Fruit fly (Drosophila melanogaster) whole organism, embryonic: Measurements from ENCODE around the gene EMC6.
A peak's percentile ranks its signal among the peaks of the same experiment; 100 is the strongest.

Experiments used
- ATbp ChIP-seq: fragments of 200-800 bp; sonication (Bioruptor generic); optimal IDR thresholded peaks from 2 replicates; lab custom pipeline; 2017; ENCODE audit warnings: missing biosample characterization, mild to moderate bottlenecking, missing genetic modification characterization, missing genetic modification reagents
- Atf-2 ChIP-seq: fragments of 200-800 bp; sonication (Bioruptor generic); optimal IDR thresholded peaks from 2 replicates; lab custom pipeline; 2016; ENCODE audit warnings: missing biosample characterization, missing genetic modification characterization
- Bteb2 ChIP-seq: fragments of 200-800 bp; sonication (Bioruptor generic); optimal IDR thresholded peaks from 2 replicates; lab custom pipeline; 2016; ENCODE audit warnings: missing biosample characterization, missing genetic modification characterization
- CG10267 ChIP-seq: fragments of 200-800 bp; sonication (Bioruptor generic); optimal IDR thresholded peaks from 2 replicates; lab custom pipeline; 2018; ENCODE audit warnings: missing biosample characterization, mild to moderate bottlenecking, missing genetic modification characterization, moderate library complexity
- CG10959 ChIP-seq: fragments of 200-800 bp; sonication (Bioruptor generic); IDR thresholded peaks from 2 replicates; pipeline ENCODE4 v1.3.6; 2022; ENCODE audit warnings: missing biosample characterization, missing genetic modification characterization
- CG10979 ChIP-seq: fragments of 200-800 bp; sonication (Bioruptor generic); optimal IDR thresholded peaks from 2 replicates; lab custom pipeline; 2018; ENCODE audit warnings: missing biosample characterization, mild to moderate bottlenecking, missing genetic modification characterization, moderate library complexity
- CG11456 ChIP-seq: fragments of 200-800 bp; sonication (Bioruptor generic); IDR thresholded peaks from 3 replicates; pipeline ENCODE4 v1.3.6; 2022; ENCODE audit warnings: missing biosample characterization, missing genetic modification characterization
- CG12155 ChIP-seq: fragments of 200-800 bp; sonication (Bioruptor generic); optimal IDR thresholded peaks from 3 replicates; lab custom pipeline; 2016; ENCODE audit warnings: missing biosample characterization, missing genetic modification characterization
- CG13287 ChIP-seq: fragments of 200-800 bp; sonication (Bioruptor generic); IDR thresholded peaks from 2 replicates; pipeline ENCODE4 v1.3.6; 2022; ENCODE audit warnings: missing biosample characterization, missing genetic modification characterization; ENCODE audit not compliant: partially characterized antibody
- CG16813 ChIP-seq: fragments of 200-800 bp; sonication (Bioruptor generic); IDR thresholded peaks from 3 replicates; pipeline ENCODE4 v1.3.6; 2022; ENCODE audit warnings: missing biosample characterization, missing genetic modification characterization; ENCODE audit not compliant: partially characterized antibody
- CG17186 ChIP-seq: fragments of 200-800 bp; sonication (Bioruptor generic); optimal IDR thresholded peaks from 3 replicates; lab custom pipeline; 2017; ENCODE audit warnings: missing biosample characterization, missing genetic modification reagents, missing genetic modification characterization
- CG32532 ChIP-seq: fragments of 200-800 bp; sonication (Bioruptor generic); IDR thresholded peaks from 2 replicates; pipeline ENCODE4 v1.3.6; 2022; ENCODE audit warnings: missing biosample characterization, missing genetic modification characterization
- CG33557 ChIP-seq: fragments of 200-800 bp; sonication (Bioruptor generic); optimal IDR thresholded peaks from 2 replicates; lab custom pipeline; 2019; ENCODE audit warnings: missing biosample characterization, mild to moderate bottlenecking, missing genetic modification characterization, moderate library complexity
- CG4820 ChIP-seq: fragments of 200-800 bp; sonication (Bioruptor generic); optimal IDR thresholded peaks from 3 replicates; lab custom pipeline; 2016; ENCODE audit warnings: missing biosample characterization, missing genetic modification characterization
- CG7556 ChIP-seq: fragments of 200-800 bp; sonication (Bioruptor generic); optimal IDR thresholded peaks from 2 replicates; lab custom pipeline; 2017; ENCODE audit warnings: missing biosample characterization, mild to moderate bottlenecking, missing genetic modification characterization
- CG7839 ChIP-seq: fragments of 200-800 bp; sonication (Bioruptor generic); optimal IDR thresholded peaks from 3 replicates; lab custom pipeline; 2018; ENCODE audit warnings: missing biosample characterization, mild to moderate bottlenecking, missing genetic modification characterization, moderate library complexity
- CG8359 ChIP-seq: fragments of 200-800 bp; sonication (Bioruptor generic); optimal IDR thresholded peaks from 2 replicates; lab custom pipeline; 2017; ENCODE audit warnings: missing biosample characterization, mild to moderate bottlenecking, missing genetic modification characterization, borderline replicate concordance
- CHES-1-like ChIP-seq: fragments of 200-800 bp; sonication (Bioruptor generic); optimal IDR thresholded peaks from 2 replicates; lab custom pipeline; 2016; ENCODE audit warnings: missing biosample characterization, missing genetic modification characterization
- Dip3 ChIP-seq: fragments of 200-800 bp; sonication (Bioruptor generic); optimal IDR thresholded peaks from 3 replicates; lab custom pipeline; 2016; ENCODE audit warnings: missing biosample characterization, missing genetic modification characterization
- Dp ChIP-seq: fragments of 200-800 bp; sonication (Bioruptor generic); optimal IDR thresholded peaks from 2 replicates; lab custom pipeline; 2018; ENCODE audit warnings: missing biosample characterization, mild to moderate bottlenecking, missing genetic modification characterization, moderate library complexity
- Fer1 ChIP-seq: fragments of 200-800 bp; sonication (Bioruptor generic); optimal IDR thresholded peaks from 2 replicates; lab custom pipeline; 2017; ENCODE audit warnings: missing biosample characterization, mild to moderate bottlenecking, missing genetic modification characterization
- Fer3 ChIP-seq: fragments of 200-800 bp; sonication (Bioruptor generic); optimal IDR thresholded peaks from 2 replicates; lab custom pipeline; 2018; ENCODE audit warnings: missing biosample characterization, mild to moderate bottlenecking, missing genetic modification characterization, moderate library complexity
- HmgZ ChIP-seq: fragments of 200-800 bp; sonication (Bioruptor generic); optimal IDR thresholded peaks from 2 replicates; lab custom pipeline; 2018; ENCODE audit warnings: missing biosample characterization, mild to moderate bottlenecking, missing genetic modification characterization
- Hmx ChIP-seq: fragments of 200-800 bp; sonication (Bioruptor generic); optimal IDR thresholded peaks from 2 replicates; lab custom pipeline; 2016; ENCODE audit warnings: missing biosample characterization, missing genetic modification characterization
- Hr3 ChIP-seq: fragments of 200-800 bp; sonication (Bioruptor generic); optimal IDR thresholded peaks from 3 replicates; lab custom pipeline; 2016; ENCODE audit warnings: missing biosample characterization, missing genetic modification characterization
- Med ChIP-seq: fragments of 200-800 bp; sonication (Bioruptor generic); peaks from one replicate; lab custom pipeline; 2016; ENCODE audit warnings: missing biosample characterization, missing genetic modification characterization, mild to moderate bottlenecking, inconsistent platforms, moderate library complexity
- Ravus ChIP-seq: fragments of 200-800 bp; sonication (Bioruptor generic); IDR thresholded peaks from 2 replicates; pipeline ENCODE4 v1.3.6; 2022; ENCODE audit warnings: missing biosample characterization, missing genetic modification characterization
- Sry-δ ChIP-seq: fragments of 200-800 bp; sonication (Bioruptor generic); optimal IDR thresholded peaks from 2 replicates; lab custom pipeline; 2016; ENCODE audit warnings: missing biosample characterization, missing genetic modification characterization
- TFAM ChIP-seq: fragments of 200-800 bp; sonication (Bioruptor generic); optimal IDR thresholded peaks from 2 replicates; lab custom pipeline; 2017; ENCODE audit warnings: missing biosample characterization, missing genetic modification characterization, inconsistent platforms
- Xbp1 ChIP-seq: fragments of 200-800 bp; sonication (Bioruptor generic); optimal IDR thresholded peaks from 3 replicates; lab custom pipeline; 2016; ENCODE audit warnings: missing biosample characterization, mild to moderate bottlenecking, missing genetic modification characterization
- amos ChIP-seq: fragments of 200-800 bp; sonication (Bioruptor generic); IDR thresholded peaks from 2 replicates; pipeline ENCODE4 v1.3.6; 2022; ENCODE audit warnings: missing biosample characterization, missing genetic modification characterization; ENCODE audit not compliant: partially characterized antibody
- aop ChIP-seq: fragments of 200-800 bp; sonication (Bioruptor generic); IDR thresholded peaks from 2 replicates; pipeline ENCODE4 v1.3.6; 2022; ENCODE audit warnings: missing biosample characterization, missing genetic modification characterization
- bab2 ChIP-seq: fragments of 200-800 bp; sonication (Bioruptor generic); optimal IDR thresholded peaks from 2 replicates; lab custom pipeline; 2016; ENCODE audit warnings: missing biosample characterization, missing genetic modification characterization
- chn ChIP-seq: fragments of 200-800 bp; sonication (Bioruptor generic); optimal IDR thresholded peaks from 2 replicates; lab custom pipeline; 2016; ENCODE audit warnings: missing biosample characterization, missing genetic modification characterization
- dati ChIP-seq: fragments of 200-800 bp; sonication (Bioruptor generic); IDR thresholded peaks from 2 replicates; pipeline ENCODE4 v1.3.6; 2022; ENCODE audit warnings: missing biosample characterization, missing genetic modification characterization
- exex ChIP-seq: fragments of 200-800 bp; sonication (Bioruptor generic); optimal IDR thresholded peaks from 4 replicates; lab custom pipeline; 2018; ENCODE audit warnings: missing biosample characterization, mild to moderate bottlenecking, missing genetic modification characterization, moderate library complexity
- ham ChIP-seq: fragments of 200-800 bp; sonication (Bioruptor generic); IDR thresholded peaks from 2 replicates; pipeline ENCODE4 v1.3.6; 2022; ENCODE audit warnings: missing biosample characterization, missing genetic modification characterization
- insv ChIP-seq, 2 experiments: fragments of 200-800 bp; sonication (Bioruptor generic); optimal IDR thresholded peaks; 3 replicates each; lab custom pipeline; 2016 to 2018; ENCODE audit warnings: missing biosample characterization in 2 of 2, missing genetic modification characterization in 2 of 2
- jumu ChIP-seq: fragments of 200-800 bp; sonication (Bioruptor generic); optimal IDR thresholded peaks from 3 replicates; lab custom pipeline; 2016; ENCODE audit warnings: missing biosample characterization, missing genetic modification characterization
- ken ChIP-seq: fragments of 200-800 bp; sonication (Bioruptor generic); IDR thresholded peaks from 3 replicates; pipeline ENCODE4 v1.3.6; 2022; ENCODE audit warnings: missing biosample characterization, missing genetic modification characterization
- lola ChIP-seq, 3 experiments: fragments of >200 bp in 2 of 3; fragments of 200-800 bp in 1 of 3; sonication (Bioruptor generic) in 1 of 3; optimal IDR thresholded peaks; 2 replicates each; lab custom pipeline; 2017 to 2019; ENCODE audit warnings: missing biosample characterization in 3 of 3, missing genetic modification characterization in 3 of 3, mild to moderate bottlenecking in 1 of 3, moderate library complexity in 1 of 3
- mld ChIP-seq: fragments of 200-800 bp; sonication (Bioruptor generic); IDR thresholded peaks from 3 replicates; pipeline ENCODE4 v1.3.6; 2022; ENCODE audit warnings: missing biosample characterization, missing genetic modification characterization; ENCODE audit not compliant: partially characterized antibody
- nmo ChIP-seq: fragments of 200-800 bp; sonication (Bioruptor generic); optimal IDR thresholded peaks from 2 replicates; lab custom pipeline; 2018; ENCODE audit warnings: missing biosample characterization, mild to moderate bottlenecking, missing genetic modification characterization, moderate library complexity
- phol ChIP-seq: fragments of 200-800 bp; sonication (Bioruptor generic); optimal IDR thresholded peaks from 3 replicates; lab custom pipeline; 2018; ENCODE audit warnings: missing biosample characterization, mild to moderate bottlenecking, missing genetic modification characterization, moderate library complexity
- sens ChIP-seq: fragments of 200-800 bp; sonication (Bioruptor generic); peaks from one replicate; lab custom pipeline; 2016; ENCODE audit warnings: missing biosample characterization, missing genetic modification characterization
- slou ChIP-seq: fragments of 200-800 bp; sonication (Bioruptor generic); optimal IDR thresholded peaks from 3 replicates; lab custom pipeline; 2016; ENCODE audit warnings: missing biosample characterization, missing genetic modification characterization
- stwl ChIP-seq: fragments of 200-800 bp; sonication (Bioruptor generic); optimal IDR thresholded peaks from 3 replicates; lab custom pipeline; 2018; ENCODE audit warnings: missing biosample characterization, mild to moderate bottlenecking, missing genetic modification characterization, moderate library complexity
- trem ChIP-seq: fragments of 200-800 bp; optimal IDR thresholded peaks from 3 replicates; lab custom pipeline; 2019; ENCODE audit warnings: missing biosample characterization, mild to moderate bottlenecking, missing genetic modification characterization, moderate library complexity
- vfl ChIP-seq: fragments of 200-800 bp; sonication (Bioruptor generic); optimal IDR thresholded peaks from 2 replicates; lab custom pipeline; 2016; ENCODE audit warnings: missing biosample characterization, missing genetic modification characterization
- zen ChIP-seq: fragments of 200-800 bp; sonication (Bioruptor generic); optimal IDR thresholded peaks from 3 replicates; lab custom pipeline; 2018; ENCODE audit warnings: missing biosample characterization, mild to moderate bottlenecking, missing genetic modification characterization, moderate library complexity

EMC6 gene

dm6 chr3R:25039028-25039476, 14.2 kb upstream of the EMC6 start, which contains the start of the genes Ythdf and bai (continued):
- TF ChIP-seq amos (peak; percentile 86), CG33557 (GFP tag; lab: Kevin White, UChicago) (peak; percentile 47), Fer3 (tag; lab: Kevin White, UChicago) (no peak), Hmx (GFP tag; lab: Kevin White, UChicago) (no peak), Hr3 (GFP tag; lab: Kevin White, UChicago) (peak; percentile 40), bab2 (GFP tag; lab: Kevin White, UChicago) (no peak), CG32532 (GFP tag; lab: Robert Waterston, UW) (peak; percentile 48; the same call in 1 of the 2 replicates), CG11456 (GFP tag; lab: Robert Waterston, UW) (0 out of 3 replicates have a peak, but pooled peaks have one; percentile 47), CG7839 (tag; lab: Kevin White, UChicago) (no peak), lola (GFP tag; optimal IDR thresholded peaks at IDR 0.05; lab: Kevin White, UChicago) (peak in 1 of 3 experiments; percentile 27), CG10267 (tag; lab: Kevin White, UChicago) (peak; percentile 98), stwl (tag; lab: Kevin White, UChicago) (peak; percentile 54), trem (tag; lab: Kevin White, UChicago) (peak; percentile 76), dati (GFP tag; lab: Robert Waterston, UW) (no peak), Atf-2 (GFP tag; lab: Kevin White, UChicago) (no peak), CG4820 (GFP tag; lab: Kevin White, UChicago) (no peak), zen (peak; percentile 48), HmgZ (tag; lab: Kevin White, UChicago) (peak; percentile 78), CG16813 (GFP tag; lab: Robert Waterston, UW) (peak; percentile 84), TFAM (GFP tag; lab: Kevin White, UChicago) (no peak), chn (GFP tag; lab: Kevin White, UChicago) (peak; percentile 47), phol (tag; lab: Kevin White, UChicago) (peak; percentile 62), nmo (peak; percentile 81), ham (GFP tag; lab: Robert Waterston, UW) (no peak), CG12155 (GFP tag; lab: Kevin White, UChicago) (peak; percentile 63), exex (peak; percentile 49), jumu (GFP tag; lab: Kevin White, UChicago) (peak; percentile 30), CG10979 (peak; percentile 1), insv (GFP tag; optimal IDR thresholded peaks at IDR 0.05; lab: Kevin White, UChicago) (peak in 1 of 2 experiments; percentile 1), ken (GFP tag; lab: Robert Waterston, UW) (peak; percentile 52; the same call in 2 of the 3 replicates), CHES-1-like (GFP tag; lab: Kevin White, UChicago) (peak; percentile 61), CG17186 (GFP tag; lab: Kevin White, UChicago) (peak; percentile 92), aop (no peak), CG10959 (no peak), Med (GFP tag; lab: Kevin White, UChicago) (peak; percentile 73), sens (peak; percentile 79), Xbp1 (GFP tag; lab: Kevin White, UChicago) (peak; percentile 65), Dp (peak; percentile 47), Sry-δ (GFP tag; lab: Kevin White, UChicago) (peak; percentile 97), Dip3 (peak; percentile 17), ATbp (GFP tag; lab: Kevin White, UChicago) (no peak), CG13287 (GFP tag; lab: Robert Waterston, UW) (peak; percentile 91), slou (GFP tag; lab: Kevin White, UChicago) (peak; percentile 37), Fer1 (GFP tag; lab: Kevin White, UChicago) (peak; percentile 14), CG8359 (GFP tag; lab: Kevin White, UChicago) (no peak), mld (0 out of 3 replicates have a peak, but pooled peaks have one; percentile 56), Ravus (GFP tag; lab: Robert Waterston, UW) (no peak), CG7556 (GFP tag; lab: Kevin White, UChicago) (no peak), vfl (peak; percentile 15), Bteb2 (GFP tag; lab: Kevin White, UChicago) (peak; percentile 53)
